Worm (Caenorhabditis elegans): ENCODE measurements around the gene col-17.
"Not testable (repeated sequence)": the region's sequence is repeated elsewhere in the genome, so short reads cannot be mapped to it uniquely, and the experiment has no call there.

col-17 gene

DNA sequence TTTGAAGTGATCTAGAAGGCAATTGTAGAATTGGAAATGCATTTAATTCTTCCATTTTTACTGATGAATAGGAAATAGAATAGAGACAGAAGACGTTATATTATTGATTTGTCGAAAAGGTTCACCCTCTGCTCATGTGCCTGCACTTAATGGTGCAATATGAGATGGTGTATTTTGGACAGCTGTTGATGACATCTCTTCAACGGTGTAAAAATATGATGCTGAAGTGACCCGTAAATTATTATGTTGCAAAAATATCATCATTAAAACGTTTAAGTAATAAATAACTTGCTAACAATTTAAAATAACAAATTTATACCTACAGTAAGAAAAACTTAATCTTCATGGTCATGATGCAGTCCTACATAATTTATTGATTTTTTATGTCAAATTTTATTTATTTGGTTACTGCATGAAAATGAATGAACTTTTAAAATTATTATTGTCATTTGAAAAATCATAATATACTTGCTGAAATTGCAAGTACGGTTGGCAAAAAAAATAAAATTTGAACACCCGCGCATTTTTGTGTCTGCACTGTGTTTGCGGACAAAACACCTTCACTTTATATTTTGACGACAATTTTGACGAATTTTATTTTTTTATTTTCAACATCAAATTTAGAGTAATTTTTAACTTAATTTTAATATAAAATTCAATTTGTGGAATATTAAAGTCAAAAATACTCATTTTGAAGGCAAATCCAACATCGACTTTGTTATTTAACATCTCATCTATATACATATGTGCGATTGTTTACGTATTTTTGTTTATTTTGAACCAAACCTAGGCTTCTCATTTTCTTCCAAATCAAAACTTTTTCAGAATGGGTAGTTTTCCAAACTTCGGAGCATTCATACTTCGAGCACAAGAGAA, 39.4 kb downstream of the col-17 start, which contains the start of the genes fbxb-88 and tbck-1 (continued):
- TF ChIP-seq nhr-28 (tag; optimal IDR thresholded peaks at IDR 0.05) (no peak), mab-9 (GFP tag; IDR thresholded peaks at IDR 0.05) (no peak), hlh-17 (GFP tag; optimal IDR thresholded peaks at IDR 0.05; ENCODE audit: borderline replicate concordance) (no peak), rnt-1 (tag; optimal IDR thresholded peaks at IDR 0.05) (peak; percentile 55), blmp-1 (tag; optimal IDR thresholded peaks at IDR 0.05) (peak; percentile 51), ceh-63 (GFP tag; optimal IDR thresholded peaks at IDR 0.05) (no peak), F16B12.6 (tag; optimal IDR thresholded peaks at IDR 0.05) (peak; percentile 94), fkh-10 (GFP tag; optimal IDR thresholded peaks at IDR 0.05) (no peak), lin-14 (GFP tag; optimal IDR thresholded peaks at IDR 0.05) (no peak), nhr-12 (tag; optimal IDR thresholded peaks at IDR 0.05) (no peak), dsc-1 (tag; optimal IDR thresholded peaks at IDR 0.05) (peak; percentile 37), nhr-71 (tag; optimal IDR thresholded peaks at IDR 0.05) (no peak), mep-1 (tag; optimal IDR thresholded peaks at IDR 0.05) (peak; percentile 67), sup-37 (GFP tag; optimal IDR thresholded peaks at IDR 0.05) (no peak), dpl-1 (GFP tag; optimal IDR thresholded peaks at IDR 0.05) (peak; percentile 95 to 98 (median 97))

ce11 chrII:4825133-4825532, 42.2 kb downstream of the col-17 start, which contains the start of the genes C33F10.8 and msp-40:
TSS of gene C33F10.8 (minus strand) at chrII:4825233.
TSS of gene msp-40 (plus strand) at chrII:4825414.
- not testable (repeated sequence) for TF ChIP-seq elt-2 (tag; optimal IDR thresholded peaks at IDR 0.05); mab-9 (GFP tag; IDR thresholded peaks at IDR 0.05); ama-1 (optimal IDR thresholded peaks at IDR 0.05)

DNA sequence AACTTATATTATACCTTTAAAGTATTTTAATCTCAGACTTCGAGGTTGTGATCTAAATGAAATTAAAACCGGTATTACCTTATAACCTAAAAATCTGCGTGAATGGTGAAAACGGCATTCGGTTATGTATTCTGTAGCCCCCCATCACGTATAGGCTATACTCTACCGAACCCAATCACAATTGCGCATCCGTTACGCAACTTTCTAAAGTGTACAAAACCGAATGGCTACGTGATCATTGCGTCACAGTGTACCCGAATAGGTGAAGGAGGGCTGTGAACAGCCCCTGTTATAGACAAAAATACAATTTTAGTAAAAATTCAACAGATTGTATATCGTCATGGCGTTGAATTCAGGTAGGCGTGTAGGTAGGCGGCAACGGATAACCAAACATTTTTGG, 44.8 kb downstream of the col-17 start:
- TF ChIP-seq efl-1 (optimal IDR thresholded peaks at IDR 0.05) (no peak), efl-1 (GFP tag; optimal IDR thresholded peaks at IDR 0.05 in 1 of 2) (peak in 1 of 2 experiments; percentile 79), alr-1 (tag; optimal IDR thresholded peaks at IDR 0.05; ENCODE audit: borderline replicate concordance) (no peak), blmp-1 (tag; optimal IDR thresholded peaks at IDR 0.05) (peak; percentile 58)

DNA sequence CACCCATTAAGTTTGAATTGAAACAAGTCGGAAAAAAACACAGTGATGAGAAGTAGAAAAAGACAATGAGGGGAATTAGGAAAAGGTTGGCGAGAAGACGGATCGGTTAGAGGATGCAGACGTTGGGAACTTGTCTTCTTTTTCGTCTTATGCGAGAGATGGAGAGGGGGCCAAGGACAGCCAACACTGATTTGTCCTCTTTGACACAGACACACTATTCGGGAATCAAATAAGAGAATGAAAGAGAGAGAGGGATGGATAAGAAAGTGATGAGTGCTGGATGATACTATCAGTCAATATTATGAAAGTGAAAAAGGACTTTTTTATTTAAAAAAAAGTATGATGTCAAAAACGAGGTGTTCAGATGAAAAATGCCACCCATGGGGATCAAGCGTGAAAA, 45.6 kb downstream of the col-17 start, which contains the start of gene lact-5:
Gene lact-5, minus strand, starts transcription at position 1 of the 400 bp plus-strand sequence.
- TF ChIP-seq pag-3 (tag; optimal IDR thresholded peaks at IDR 0.05; ENCODE audit: borderline replicate concordance, insufficient read depth) (no peak), zag-1 (tag; optimal IDR thresholded peaks at IDR 0.05) (no peak), nhr-20 (tag; optimal IDR thresholded peaks at IDR 0.05) (peak; percentile 47), nhr-85 (tag) (peak; percentile 76), ceh-63 (GFP tag; optimal IDR thresholded peaks at IDR 0.05) (no peak), lsy-2 (tag; optimal IDR thresholded peaks at IDR 0.05) (peak in 1 of 2 experiments; percentile 12), unc-130 (tag; optimal IDR thresholded peaks at IDR 0.05) (no peak), snu-23 (GFP tag; optimal IDR thresholded peaks at IDR 0.05) (peak; percentile 1), lin-14 (GFP tag; optimal IDR thresholded peaks at IDR 0.05) (peak; percentile 71), blmp-1 (tag; optimal IDR thresholded peaks at IDR 0.05) (peak; percentile 95), elt-3 (tag; optimal IDR thresholded peaks at IDR 0.05) (peak in 3 of 6 experiments; percentile 34 to 69 (median 45)), zip-4 (GFP tag; optimal IDR thresholded peaks at IDR 0.05) (no peak), sox-4 (tag; optimal IDR thresholded peaks at IDR 0.05) (no peak)

DNA sequence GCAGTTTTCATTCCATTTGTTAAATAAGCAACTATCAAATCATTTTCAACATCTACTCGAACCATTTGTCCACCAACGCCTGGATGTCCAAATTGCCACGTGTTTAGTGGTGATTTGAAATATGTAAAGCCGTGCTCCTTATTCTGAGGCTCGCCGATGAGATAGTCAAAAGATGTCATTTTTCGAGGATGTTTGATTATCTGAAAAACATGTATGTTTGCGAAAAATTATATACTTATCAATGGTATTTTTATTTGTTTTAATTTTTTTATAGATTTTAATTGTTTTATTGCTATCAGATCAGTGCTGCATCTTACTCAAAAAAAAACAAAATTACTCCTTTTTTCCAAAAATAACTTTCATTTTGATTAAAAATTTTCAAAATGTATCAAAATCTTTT, 48.6 kb downstream of the col-17 start:
- no peak for TF ChIP-seq nhr-90 (tag; optimal IDR thresholded peaks at IDR 0.05; ENCODE audit: poor library complexity)
- no peak for TF ChIP-seq alr-1 (tag; optimal IDR thresholded peaks at IDR 0.05; ENCODE audit: borderline replicate concordance)
- TF ChIP-seq egl-27 (tag; optimal IDR thresholded peaks at IDR 0.05), result no peak
- TF ChIP-seq lin-14 (GFP tag; optimal IDR thresholded peaks at IDR 0.05), result no peak
- no peak for TF ChIP-seq dsc-1 (tag; optimal IDR thresholded peaks at IDR 0.05)
- TF ChIP-seq lin-13 (GFP tag; optimal IDR thresholded peaks at IDR 0.05), result no peak
- no peak for TF ChIP-seq nhr-19 (GFP tag; conservative IDR thresholded peaks at IDR 0.05)
- no peak for TF ChIP-seq tlp-1 (tag; optimal IDR thresholded peaks at IDR 0.05)
- no peak for TF ChIP-seq ceh-88 (GFP tag; IDR thresholded peaks at IDR 0.05)
- TF ChIP-seq nhr-84 (tag; optimal IDR thresholded peaks at IDR 0.05), result no peak

All from whole organism, L1 larva.